Fruit fly (Drosophila melanogaster) whole organism, embryonic: ENCODE measurements around the gene CG6023.

ENCODE experiments used
- CG18476 ChIP-seq: fragments of 200-800 bp; sonication (Bioruptor generic); optimal IDR thresholded peaks from 2 replicates; lab custom pipeline; 2016; ENCODE audit warnings: missing biosample characterization, mild to moderate bottlenecking, missing genetic modification characterization
- CG18619 ChIP-seq: fragments of 200-800 bp; sonication (Bioruptor generic); optimal IDR thresholded peaks from 3 replicates; lab custom pipeline; 2017; ENCODE audit warnings: missing biosample characterization, mild to moderate bottlenecking, missing genetic modification characterization
- CG2889 ChIP-seq: fragments of 200-800 bp; sonication (Bioruptor generic); IDR thresholded peaks from 3 replicates; pipeline ENCODE4 v1.3.6; 2022; ENCODE audit warnings: missing biosample characterization, missing genetic modification characterization
- CG4617 ChIP-seq: fragments of 200-800 bp; sonication (Bioruptor generic); optimal IDR thresholded peaks from 3 replicates; lab custom pipeline; 2016; ENCODE audit warnings: missing biosample characterization, missing genetic modification characterization, borderline replicate concordance
- Poxn ChIP-seq: fragments of 200-800 bp; sonication (Bioruptor generic); IDR thresholded peaks from 2 replicates; pipeline ENCODE4 v1.3.6; 2022; ENCODE audit warnings: missing biosample characterization, missing genetic modification characterization
- Spps ChIP-seq: fragments of 200-800 bp; sonication (Bioruptor generic); optimal IDR thresholded peaks from 2 replicates; lab custom pipeline; 2018; ENCODE audit warnings: missing biosample characterization, mild to moderate bottlenecking, missing genetic modification characterization
- Sry-δ ChIP-seq: fragments of 200-800 bp; sonication (Bioruptor generic); optimal IDR thresholded peaks from 2 replicates; lab custom pipeline; 2016; ENCODE audit warnings: missing biosample characterization, missing genetic modification characterization
- pita ChIP-seq: fragments of 200-800 bp; sonication (Bioruptor generic); optimal IDR thresholded peaks from 2 replicates; lab custom pipeline; 2017; ENCODE audit warnings: missing biosample characterization, mild to moderate bottlenecking, missing genetic modification characterization
- psq ChIP-seq: fragments of 200-800 bp; sonication (Bioruptor generic); optimal IDR thresholded peaks from 2 replicates; lab custom pipeline; 2017; ENCODE audit warnings: missing biosample characterization, missing genetic modification characterization
- run ChIP-seq: fragments of 200-800 bp; sonication (Bioruptor generic); optimal IDR thresholded peaks from 3 replicates; lab custom pipeline; 2018; ENCODE audit warnings: missing biosample characterization, mild to moderate bottlenecking, missing genetic modification characterization
- sd ChIP-seq: fragments of 200-800 bp; sonication (Bioruptor generic); optimal IDR thresholded peaks from 3 replicates; lab custom pipeline; 2018; ENCODE audit warnings: missing biosample characterization, mild to moderate bottlenecking, missing genetic modification characterization, moderate library complexity

- TF ChIP-seq psq (GFP tag; lab: Kevin White, UChicago) = no peak
- TF ChIP-seq CG2889 = no peak
- TF ChIP-seq Poxn (GFP tag; lab: Robert Waterston, UW) = no peak
- TF ChIP-seq Spps (tag; lab: Kevin White, UChicago) = no peak
- peak; percentile 90 for TF ChIP-seq sd (tag; lab: Kevin White, UChicago)
- no peak for TF ChIP-seq pita
- no peak for TF ChIP-seq Sry-δ
- no peak for TF ChIP-seq run (tag; lab: Kevin White, UChicago)
- no peak for TF ChIP-seq CG18476
- TF ChIP-seq CG4617 = no peak
- TF ChIP-seq CG18619 = no peak
Measured at dm6 chrX:18282381-18282813, 38.6 kb downstream of the CG6023 start.
